Fruit fly (Drosophila melanogaster): Measurements from ENCODE around the gene ihog.

DNA sequence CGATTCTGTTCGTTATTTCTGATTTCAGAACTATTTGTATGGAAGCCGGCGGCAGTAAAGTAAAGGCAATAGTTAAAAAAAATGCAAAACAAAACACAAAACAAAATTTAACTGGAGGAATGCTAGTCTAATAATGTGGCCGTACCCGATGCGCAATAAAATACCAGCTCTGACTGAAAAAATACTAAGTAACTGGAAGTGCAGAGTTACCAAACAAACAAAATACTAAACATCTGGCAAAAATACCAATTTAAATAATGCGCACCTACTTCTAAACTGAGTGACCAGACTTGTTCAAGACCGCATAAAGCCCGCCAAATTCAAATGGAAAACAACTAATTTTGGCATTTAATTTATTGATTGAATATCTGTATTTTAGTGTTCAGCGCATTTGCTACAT lies 34.6 kb downstream of the ihog start, which contains the start of gene Wee1:
- TF ChIP-seq CG6792 (GFP tag; optimal IDR thresholded peaks at IDR 0.05) (no peak), cyc (GFP tag; optimal IDR thresholded peaks at IDR 0.05) (no peak), Hr39 (GFP tag; optimal IDR thresholded peaks at IDR 0.05) (no peak), CG34406 (GFP tag; optimal IDR thresholded peaks at IDR 0.05) (no peak), acj6 (GFP tag; optimal IDR thresholded peaks at IDR 0.05) (no peak), CG10631 (GFP tag; optimal IDR thresholded peaks at IDR 0.05) (no peak), salr (GFP tag; optimal IDR thresholded peaks at IDR 0.05) (no peak)

Data from whole organism, prepupa.